Fruit fly (Drosophila melanogaster) whole organism: ENCODE measurements around the gene Crg-1.
"Not testable (repeated sequence)": the region's sequence is repeated elsewhere in the genome, so short reads cannot be mapped to it uniquely, and the experiment has no call there.

ENCODE experiments used
- CG8478 ChIP-seq: fragments of >200 bp; optimal IDR thresholded peaks from 2 replicates; lab custom pipeline; 2018; ENCODE audit warnings: inconsistent platforms
- Dll ChIP-seq: fragments of >200 bp; optimal IDR thresholded peaks from 2 replicates; lab custom pipeline; 2017
- EcR ChIP-seq, 2 experiments: fragments of >200 bp; optimal IDR thresholded peaks; 2 replicates each; lab custom pipeline; 2017; ENCODE audit warnings: missing biosample characterization in 2 of 2, missing genetic modification characterization in 2 of 2, missing genetic modification reagents in 2 of 2
- pan ChIP-seq: fragments of >200 bp; optimal IDR thresholded peaks from 2 replicates; lab custom pipeline; 2017
- psq ChIP-seq: fragments of >200 bp; optimal IDR thresholded peaks from 2 replicates; lab custom pipeline; 2017
- usp ChIP-seq: fragments of >200 bp; optimal IDR thresholded peaks from 2 replicates; lab custom pipeline; 2017; ENCODE audit warnings: missing biosample characterization, missing genetic modification characterization, mixed read lengths

Crg-1 gene

dm6 chrX:3778952-3779502 lies 14.0 kb upstream of the Crg-1 start:
- no peak for TF ChIP-seq pan
- no peak for TF ChIP-seq psq (lab: Kevin White, UChicago)
- no peak for TF ChIP-seq Dll (lab: Kevin White, UChicago)
- no peak for TF ChIP-seq EcR (GFP tag; optimal IDR thresholded peaks at IDR 0.05; lab: Kevin White, UChicago)
- no peak for TF ChIP-seq usp (GFP tag; lab: Kevin White, UChicago)
- TF ChIP-seq CG8478 (lab: Kevin White, UChicago), result no peak

- TF ChIP-seq psq (lab: Kevin White, UChicago), result no peak
- TF ChIP-seq Dll (lab: Kevin White, UChicago), result peak; percentile 74
- no peak for TF ChIP-seq usp (GFP tag; lab: Kevin White, UChicago)
Measured at dm6 chrX:3779686-3780407, 13.2 kb upstream of the Crg-1 start.

- TF ChIP-seq usp (GFP tag; lab: Kevin White, UChicago) (no peak), pan (no peak), psq (lab: Kevin White, UChicago) (peak; percentile 58), Dll (lab: Kevin White, UChicago) (no peak), CG8478 (lab: Kevin White, UChicago) (peak; percentile 64)
Measured at dm6 chrX:3780884-3781283, 12.1 kb upstream of the Crg-1 start.

- TF ChIP-seq usp (GFP tag; lab: Kevin White, UChicago) (no peak), pan (no peak), EcR (GFP tag; optimal IDR thresholded peaks at IDR 0.05; lab: Kevin White, UChicago) (no peak), psq (lab: Kevin White, UChicago) (no peak)
Measured at dm6 chrX:3788432-3788831, 4.6 kb upstream of the Crg-1 start.

- TF ChIP-seq EcR (GFP tag; optimal IDR thresholded peaks at IDR 0.05; lab: Kevin White, UChicago), result no peak
- no peak for TF ChIP-seq pan
- no peak for TF ChIP-seq CG8478 (lab: Kevin White, UChicago)
- no peak for TF ChIP-seq Dll (lab: Kevin White, UChicago)
- no peak for TF ChIP-seq usp (GFP tag; lab: Kevin White, UChicago)
- no peak for TF ChIP-seq psq (lab: Kevin White, UChicago)
Measured at dm6 chrX:3789284-3789683, 3.7 kb upstream of the Crg-1 start.

- not testable (repeated sequence) for TF ChIP-seq EcR (GFP tag; optimal IDR thresholded peaks at IDR 0.05; lab: Kevin White, UChicago); pan; usp (GFP tag; lab: Kevin White, UChicago)
Measured at dm6 chrX:3789769-3790168, 3.3 kb upstream of the Crg-1 start, which contains the start of gene HIP-R. Gene HIP-R, plus strand, starts transcription at chrX:3789969.

- TF ChIP-seq CG8478 (lab: Kevin White, UChicago); psq (lab: Kevin White, UChicago); EcR (GFP tag; optimal IDR thresholded peaks at IDR 0.05; lab: Kevin White, UChicago): not testable (repeated sequence)
Measured at dm6 chrX:3798919-3799318, 5.9 kb downstream of the Crg-1 start, which contains the start of gene HIP. Gene HIP, plus strand, starts transcription at chrX:3799150.

- TF ChIP-seq EcR (GFP tag; optimal IDR thresholded peaks at IDR 0.05; lab: Kevin White, UChicago); psq (lab: Kevin White, UChicago); Dll (lab: Kevin White, UChicago): not testable (repeated sequence)
Measured at dm6 chrX:3802016-3802415, 9.0 kb downstream of the Crg-1 start, which contains the start of gene fd3F. Gene fd3F, plus strand, starts transcription at chrX:3802316.

dm6 chrX:3808467-3808866 lies 15.4 kb downstream of the Crg-1 start:
- TF ChIP-seq usp (GFP tag; lab: Kevin White, UChicago), result no peak
- no peak for TF ChIP-seq CG8478 (lab: Kevin White, UChicago)
- no peak for TF ChIP-seq EcR (GFP tag; optimal IDR thresholded peaks at IDR 0.05; lab: Kevin White, UChicago)
- TF ChIP-seq Dll (lab: Kevin White, UChicago), result no peak
- no peak for TF ChIP-seq pan

- TF ChIP-seq CG8478 (lab: Kevin White, UChicago), result no peak
- TF ChIP-seq Dll (lab: Kevin White, UChicago), result no peak
- TF ChIP-seq EcR (GFP tag; optimal IDR thresholded peaks at IDR 0.05; lab: Kevin White, UChicago), result no peak
- no peak for TF ChIP-seq pan
- TF ChIP-seq psq (lab: Kevin White, UChicago), result no peak
- TF ChIP-seq usp (GFP tag; lab: Kevin White, UChicago), result no peak
Measured at dm6 chrX:3809085-3809484, 16.1 kb downstream of the Crg-1 start.

- TF ChIP-seq CG8478 (lab: Kevin White, UChicago), result no peak
- no peak for TF ChIP-seq psq (lab: Kevin White, UChicago)
- TF ChIP-seq Dll (lab: Kevin White, UChicago), result no peak
- no peak for TF ChIP-seq EcR (GFP tag; optimal IDR thresholded peaks at IDR 0.05; lab: Kevin White, UChicago)
- no peak for TF ChIP-seq usp (GFP tag; lab: Kevin White, UChicago)
- TF ChIP-seq pan, result no peak
Measured at dm6 chrX:3811340-3811788, 18.3 kb downstream of the Crg-1 start, which contains the start of gene ec. Gene ec, plus strand, starts transcription at chrX:3811698.

dm6 chrX:3815663-3816062 lies 22.6 kb downstream of the Crg-1 start:
- TF ChIP-seq CG8478 (lab: Kevin White, UChicago) (no peak), usp (GFP tag; lab: Kevin White, UChicago) (no peak), EcR (GFP tag; optimal IDR thresholded peaks at IDR 0.05; lab: Kevin White, UChicago) (no peak), pan (no peak), Dll (lab: Kevin White, UChicago) (no peak), psq (lab: Kevin White, UChicago) (no peak)
